Worm (Caenorhabditis elegans) whole organism, mixed stage, embryonic: ENCODE data around the gene amt-2.

Experiments used
- M03D4.4 ChIP-seq: sonication (generic microtip); optimal IDR thresholded peaks from 2 replicates; lab custom pipeline; 2017; ENCODE audit warnings: mild to moderate bottlenecking, missing genetic modification characterization, missing compliant biosample characterization
- bed-3 ChIP-seq: fragments of 200-800 bp; sonication (Bioruptor generic); optimal IDR thresholded peaks from 3 replicates; lab custom pipeline; 2018; ENCODE audit warnings: mild to moderate bottlenecking, missing genetic modification characterization, moderate library complexity, missing compliant biosample characterization
- ceh-43 ChIP-seq: fragments of 200-800 bp; sonication (Bioruptor generic); optimal IDR thresholded peaks from 2 replicates; lab custom pipeline; 2018; ENCODE audit warnings: mild to moderate bottlenecking, missing genetic modification characterization, moderate library complexity, missing compliant biosample characterization
- ceh-83 ChIP-seq: fragments of 200-800 bp; sonication (Bioruptor generic); optimal IDR thresholded peaks from 2 replicates; lab custom pipeline; 2018; ENCODE audit warnings: mild to moderate bottlenecking, missing genetic modification characterization, missing compliant biosample characterization
- ces-1 ChIP-seq: fragments of 150-350 bp; optimal IDR thresholded peaks from 2 replicates; lab custom pipeline; 2014; ENCODE audit warnings: missing biosample characterization, missing genetic modification reagents, missing genetic modification characterization
- cnd-1 ChIP-seq: fragments of 200-800 bp; sonication (Bioruptor generic); optimal IDR thresholded peaks from 2 replicates; lab custom pipeline; 2018; ENCODE audit warnings: mild to moderate bottlenecking, missing genetic modification characterization, missing compliant biosample characterization
- drap-1 ChIP-seq: fragments of 200-800 bp; sonication (Bioruptor generic); optimal IDR thresholded peaks from 3 replicates; lab custom pipeline; 2018; ENCODE audit warnings: mild to moderate bottlenecking, missing genetic modification characterization, missing compliant biosample characterization
- elt-1 ChIP-seq: sonication (generic microtip); optimal IDR thresholded peaks from 2 replicates; lab custom pipeline; 2017; ENCODE audit warnings: missing genetic modification characterization, mild to moderate bottlenecking, missing compliant biosample characterization, antibody characterized with exemption, moderate library complexity, borderline replicate concordance; ENCODE audit not compliant: insufficient read depth
- flh-1 ChIP-seq: fragments of 200-800 bp; sonication (Bioruptor generic); optimal IDR thresholded peaks from 2 replicates; lab custom pipeline; 2018; ENCODE audit warnings: mild to moderate bottlenecking, missing genetic modification characterization, moderate library complexity, missing compliant biosample characterization
- ham-2 ChIP-seq: fragments of 200-800 bp; sonication (Bioruptor generic); optimal IDR thresholded peaks from 2 replicates; lab custom pipeline; 2018; ENCODE audit warnings: mild to moderate bottlenecking, missing genetic modification characterization, missing compliant biosample characterization
- hlh-1 ChIP-seq: fragments of 150-350 bp; optimal IDR thresholded peaks from 2 replicates; lab custom pipeline; 2014; ENCODE audit warnings: missing biosample characterization, missing genetic modification reagents, missing genetic modification characterization
- lin-13 ChIP-seq: fragments of 150-350 bp; optimal IDR thresholded peaks from 2 replicates; lab custom pipeline; 2014; ENCODE audit warnings: missing biosample characterization, missing genetic modification characterization
- lin-32 ChIP-seq: fragments of 200-800 bp; sonication (Bioruptor generic); optimal IDR thresholded peaks from 2 replicates; lab custom pipeline; 2018; ENCODE audit warnings: mild to moderate bottlenecking, missing genetic modification characterization, missing compliant biosample characterization
- lsy-2 ChIP-seq: fragments of 150-350 bp; optimal IDR thresholded peaks from 2 replicates; lab custom pipeline; 2014; ENCODE audit warnings: missing biosample characterization, missing genetic modification characterization
- mab-5 ChIP-seq: fragments of 150-350 bp; optimal IDR thresholded peaks from 2 replicates; lab custom pipeline; 2014; ENCODE audit warnings: missing biosample characterization, missing genetic modification characterization
- mep-1 ChIP-seq: fragments of 150-350 bp; optimal IDR thresholded peaks from 2 replicates; lab custom pipeline; 2017; ENCODE audit warnings: missing biosample characterization, missing genetic modification reagents, missing genetic modification characterization, inconsistent platforms
- nhr-237 ChIP-seq: fragments of 150-350 bp; optimal IDR thresholded peaks from 2 replicates; lab custom pipeline; 2014; ENCODE audit warnings: missing biosample characterization, missing genetic modification characterization
- nhr-28 ChIP-seq: fragments of 150-350 bp; optimal IDR thresholded peaks from 2 replicates; lab custom pipeline; 2014; ENCODE audit warnings: missing biosample characterization, missing genetic modification characterization
- nhr-76 ChIP-seq: sonication (generic microtip); optimal IDR thresholded peaks from 2 replicates; lab custom pipeline; 2017; ENCODE audit warnings: missing biosample characterization, missing genetic modification characterization
- pha-4 ChIP-seq: fragments of 150-350 bp; optimal IDR thresholded peaks from 2 replicates; lab custom pipeline; 2018; ENCODE audit warnings: missing biosample characterization, missing genetic modification reagents, missing genetic modification characterization
- sem-2 ChIP-seq: fragments of 200-800 bp; sonication (Bioruptor generic); optimal IDR thresholded peaks from 2 replicates; lab custom pipeline; 2018; ENCODE audit warnings: mild to moderate bottlenecking, missing genetic modification characterization, missing compliant biosample characterization
- snpc-4 ChIP-seq: fragments of 150-350 bp; optimal IDR thresholded peaks from 2 replicates; lab custom pipeline; 2014; ENCODE audit warnings: missing biosample characterization, missing genetic modification characterization
- sptf-1 ChIP-seq: sonication (generic microtip); optimal IDR thresholded peaks from 2 replicates; lab custom pipeline; 2017; ENCODE audit warnings: mild to moderate bottlenecking, missing genetic modification characterization, moderate library complexity, missing compliant biosample characterization
- unc-120 ChIP-seq: sonication (generic microtip); optimal IDR thresholded peaks from 2 replicates; lab custom pipeline; 2017; ENCODE audit warnings: missing genetic modification characterization, missing compliant biosample characterization; ENCODE audit not compliant: poor library complexity, severe bottlenecking
- unc-39 ChIP-seq: fragments of 150-350 bp; optimal IDR thresholded peaks from 2 replicates; lab custom pipeline; 2014; ENCODE audit warnings: missing biosample characterization, missing genetic modification characterization
- unc-62 ChIP-seq: fragments of 150-350 bp; optimal IDR thresholded peaks from 2 replicates; lab custom pipeline; 2014; ENCODE audit warnings: missing biosample characterization, missing genetic modification reagents, missing genetic modification characterization
- zip-8 ChIP-seq: fragments of 150-350 bp; optimal IDR thresholded peaks from 2 replicates; lab custom pipeline; 2014; ENCODE audit warnings: missing biosample characterization, missing genetic modification characterization
- ztf-11 ChIP-seq: fragments of 150-350 bp; optimal IDR thresholded peaks from 2 replicates; lab custom pipeline; 2014; ENCODE audit warnings: missing biosample characterization, missing genetic modification characterization

amt-2 gene

DNA sequence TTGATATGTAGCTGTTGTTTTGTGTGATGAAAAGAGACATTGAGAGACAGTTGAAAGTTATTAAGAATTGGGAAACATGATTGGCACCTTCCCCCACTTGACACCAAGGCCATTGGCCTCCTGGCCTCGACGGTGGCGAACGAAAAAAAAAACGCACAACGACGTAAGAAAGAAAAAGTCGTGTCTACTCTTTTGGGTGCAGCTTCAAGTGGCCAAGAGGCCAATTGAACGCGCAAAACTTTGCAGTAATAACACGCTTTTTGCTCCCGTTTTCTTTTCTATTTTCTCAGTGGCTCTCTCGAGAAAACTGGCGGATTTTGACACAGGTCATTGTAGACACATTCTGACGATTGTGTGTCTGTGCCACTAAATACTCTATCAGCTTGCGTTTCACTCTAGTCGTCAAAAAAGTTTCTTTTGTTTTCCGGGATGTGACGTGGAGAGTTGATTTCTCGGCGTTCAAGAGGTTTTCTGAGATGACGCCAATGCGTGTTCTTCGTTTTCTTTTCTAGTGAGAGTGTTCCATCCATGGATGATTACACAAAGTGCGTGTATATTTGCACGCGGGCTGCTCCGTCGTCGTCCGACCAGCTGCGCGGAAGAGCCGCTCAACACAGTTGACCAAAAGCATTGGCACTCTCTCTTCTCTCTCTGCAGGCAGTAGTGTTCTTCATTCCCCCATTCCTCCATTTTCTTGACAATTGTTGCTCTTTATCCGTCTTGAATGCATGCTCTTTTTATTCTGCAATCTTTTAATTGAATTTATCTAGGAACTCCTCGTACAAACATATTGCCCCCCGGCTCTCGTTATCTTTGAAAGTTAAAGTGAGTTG, 11.5 kb upstream of the amt-2 start:
- TF ChIP-seq mep-1 (no peak), sem-2 (GFP tag; lab: Kevin White, UChicago) (peak; percentile 4), elt-1 (tag; lab: Kevin White, UChicago) (no peak), pha-4 (tag; lab: Kevin White, UChicago) (no peak), hlh-1 (tag; lab: Kevin White, UChicago) (peak; percentile 64), cnd-1 (tag; lab: Kevin White, UChicago) (peak; percentile 56), nhr-28 (tag; lab: Kevin White, UChicago) (no peak)

DNA sequence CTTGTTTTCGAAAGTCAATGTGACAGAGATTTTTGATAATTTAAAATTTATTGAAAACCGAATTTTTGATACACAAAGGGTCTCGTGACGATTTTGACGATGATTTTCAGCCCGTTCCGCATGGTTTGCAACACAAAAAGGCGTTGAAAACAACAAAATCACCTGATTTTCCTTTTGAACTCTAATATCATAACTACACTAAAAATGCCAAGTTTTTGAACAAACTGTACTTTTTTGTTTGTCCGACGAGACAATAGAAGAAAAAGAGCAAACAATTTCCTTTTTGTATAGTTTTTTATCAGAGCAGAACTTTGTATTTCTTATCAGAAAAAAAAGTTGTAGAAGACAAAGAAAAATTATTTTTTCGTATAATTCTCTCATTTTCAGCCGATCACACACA, 10.0 kb upstream of the amt-2 start:
- TF ChIP-seq mep-1 (no peak), lsy-2 (tag; lab: Kevin White, UChicago) (no peak), elt-1 (tag; lab: Kevin White, UChicago) (no peak), unc-39 (tag; lab: Kevin White, UChicago) (no peak), snpc-4 (tag; lab: Kevin White, UChicago) (no peak), ceh-43 (GFP tag; lab: Kevin White, UChicago) (no peak), cnd-1 (tag; lab: Kevin White, UChicago) (no peak), pha-4 (tag; lab: Kevin White, UChicago) (no peak)
- TF ChIP-seq, all 35 proteins: peak for 0

DNA sequence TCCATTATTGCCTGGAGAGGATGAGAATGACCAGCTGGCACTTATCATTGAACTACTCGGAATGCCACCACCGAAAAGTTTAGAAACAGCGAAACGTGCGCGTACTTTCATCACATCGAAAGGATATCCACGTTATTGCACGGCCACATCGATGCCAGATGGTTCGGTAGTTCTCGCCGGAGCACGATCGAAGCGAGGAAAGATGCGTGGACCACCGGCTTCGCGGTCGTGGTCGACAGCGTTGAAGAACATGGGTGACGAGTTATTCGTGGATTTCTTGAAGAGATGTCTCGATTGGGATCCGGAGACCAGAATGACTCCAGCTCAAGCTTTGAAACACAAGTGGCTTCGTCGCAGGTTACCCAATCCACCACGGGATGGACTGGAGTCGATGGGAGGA, 8.7 kb upstream of the amt-2 start:
- TF ChIP-seq sptf-1, result no peak
- TF ChIP-seq nhr-28 (tag; lab: Kevin White, UChicago), result no peak
- TF ChIP-seq M03D4.4, result no peak
- peak; percentile 12 for TF ChIP-seq lin-32 (GFP tag; lab: Kevin White, UChicago)
- no peak for TF ChIP-seq cnd-1 (tag; lab: Kevin White, UChicago)

DNA sequence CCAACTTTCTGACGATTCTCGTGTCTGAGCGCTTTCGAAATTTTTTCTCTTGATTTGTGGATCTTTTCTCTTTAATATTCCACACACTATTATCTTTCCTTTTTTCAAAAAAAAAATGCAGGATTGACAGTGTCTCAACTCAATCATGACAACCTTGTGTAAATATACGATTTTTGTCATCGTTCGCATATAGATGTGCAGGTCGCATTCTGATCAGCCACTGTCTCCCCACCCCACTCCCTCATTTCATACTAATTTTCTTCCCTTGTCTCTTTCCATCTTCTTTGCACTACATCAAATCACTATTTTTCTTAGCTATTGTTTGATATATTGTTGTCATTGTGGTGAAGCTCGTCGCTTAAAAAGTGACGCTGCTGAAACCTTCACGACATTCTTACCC, 6.9 kb upstream of the amt-2 start:
- TF ChIP-seq bed-3 (GFP tag; lab: Kevin White, UChicago) (no peak), ces-1 (GFP tag; lab: Kevin White, UChicago) (no peak), unc-62 (GFP tag; lab: Kevin White, UChicago) (no peak), ztf-11 (tag; lab: Kevin White, UChicago) (no peak), elt-1 (tag; lab: Kevin White, UChicago) (no peak), ham-2 (GFP tag; lab: Kevin White, UChicago) (no peak), sem-2 (GFP tag; lab: Kevin White, UChicago) (no peak), M03D4.4 (no peak), snpc-4 (tag; lab: Kevin White, UChicago) (no peak), sptf-1 (no peak), nhr-76 (no peak), mab-5 (no peak), mep-1 (no peak), lin-32 (GFP tag; lab: Kevin White, UChicago) (no peak), unc-39 (tag; lab: Kevin White, UChicago) (no peak), drap-1 (GFP tag; lab: Kevin White, UChicago) (no peak), zip-8 (tag; lab: Kevin White, UChicago) (no peak)

DNA sequence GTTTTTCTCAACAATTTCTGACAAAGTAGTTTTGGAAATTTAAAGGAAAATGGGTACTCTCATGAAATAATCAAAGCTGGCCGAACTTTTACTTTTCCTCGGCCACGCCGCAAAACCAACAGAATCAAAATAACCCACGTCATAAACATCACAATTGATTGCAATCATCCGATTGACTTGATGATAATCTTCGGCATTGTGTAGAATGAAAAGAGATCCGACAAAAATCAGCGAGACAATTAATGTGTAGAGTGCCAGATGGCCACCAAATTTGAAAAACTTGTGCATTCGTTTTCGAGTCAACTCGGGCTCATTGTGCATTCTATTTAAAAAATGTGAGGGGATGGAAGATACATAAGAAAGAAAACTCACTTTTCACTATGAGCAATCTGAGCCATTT, 5.4 kb upstream of the amt-2 start:
- TF ChIP-seq unc-120 (tag; lab: Kevin White, UChicago) (no peak), elt-1 (tag; lab: Kevin White, UChicago) (peak; percentile 92), unc-62 (GFP tag; lab: Kevin White, UChicago) (peak; percentile 33), pha-4 (tag; lab: Kevin White, UChicago) (no peak), ces-1 (GFP tag; lab: Kevin White, UChicago) (peak; percentile 12), mep-1 (no peak), ceh-83 (peak; percentile 7), lsy-2 (tag; lab: Kevin White, UChicago) (no peak), lin-13 (tag; lab: Kevin White, UChicago) (no peak)

DNA sequence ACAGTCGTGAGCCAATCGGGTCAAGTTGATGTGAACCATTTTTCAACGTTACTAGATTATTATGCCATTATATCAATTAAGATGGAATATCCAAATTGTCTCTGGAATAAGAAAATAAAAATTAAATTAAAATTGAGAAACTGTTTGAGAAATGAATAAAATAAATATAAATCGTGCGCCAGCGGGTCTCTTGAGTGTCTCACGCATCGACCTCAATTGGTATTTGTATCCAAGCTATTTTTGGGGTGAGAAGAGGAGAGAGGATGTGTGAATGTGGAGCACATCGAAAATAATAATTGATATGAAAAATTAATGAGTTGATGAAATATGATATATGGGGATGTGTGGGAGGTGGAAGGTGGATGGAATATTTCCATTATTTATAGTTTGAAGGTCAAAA, 3.3 kb upstream of the amt-2 start, which contains the start of gene F49E11.2:
F49E11.2 (minus strand) TSS at position 101 of the 400 bp plus-strand sequence.
- no peak for TF ChIP-seq nhr-237
- TF ChIP-seq pha-4 (tag; lab: Kevin White, UChicago), result no peak
- no peak for TF ChIP-seq ceh-83
- TF ChIP-seq flh-1, result no peak
- no peak for TF ChIP-seq unc-62 (GFP tag; lab: Kevin White, UChicago)
